Fruit fly (Drosophila melanogaster) whole organism, pupa: ENCODE data around the gene CG9312.

Experiments used
- CG9948 ChIP-seq: fragments of 200-800 bp; sonication (Bioruptor generic); optimal IDR thresholded peaks from 2 replicates; lab custom pipeline; 2018; ENCODE audit warnings: missing biosample characterization, mild to moderate bottlenecking, missing genetic modification characterization, moderate library complexity
- EcR ChIP-seq: fragments of 200-800 bp; sonication (Bioruptor generic); optimal IDR thresholded peaks from 3 replicates; lab custom pipeline; 2019; ENCODE audit warnings: missing biosample characterization, missing genetic modification characterization, mild to moderate bottlenecking, moderate library complexity, missing genetic modification reagents
- fd96Ca ChIP-seq: fragments of 200-800 bp; sonication (Bioruptor generic); IDR thresholded peaks from 3 replicates; pipeline ENCODE4 v1.3.6; 2022; ENCODE audit warnings: missing biosample characterization, missing genetic modification characterization

DNA sequence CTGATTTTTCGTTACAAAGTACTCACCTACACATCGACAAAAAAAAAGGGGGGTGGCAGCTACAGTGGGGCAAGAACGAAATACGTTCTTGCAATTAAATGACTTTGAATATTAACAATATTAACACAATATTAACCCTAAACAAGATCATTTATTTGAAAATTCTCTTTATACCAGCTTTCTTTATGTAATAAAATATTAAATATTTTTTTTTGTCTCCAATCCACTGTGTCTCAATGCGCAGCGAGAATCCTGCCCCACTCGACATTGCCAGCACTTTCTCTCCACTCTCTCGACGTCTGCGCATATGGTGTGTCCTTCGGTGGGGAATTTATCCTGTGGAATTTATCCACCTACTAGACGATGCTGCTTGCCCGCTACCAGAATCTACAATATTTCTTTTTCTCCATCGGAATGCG is 34.9 kb downstream of the CG9312 start:
- TF ChIP-seq EcR (no peak), fd96Ca (GFP tag; lab: Robert Waterston, UW) (peak; percentile 85), CG9948 (tag; lab: Kevin White, UChicago) (peak; percentile 71)
